Worm (Caenorhabditis elegans): Measurements from ENCODE around the gene T23F2.4.

Gene T23F2.4

ce11 chrX:5516365-5516764 lies 1.5 kb upstream of the T23F2.4 start (continued):
- TF ChIP-seq ets-5 (GFP tag; IDR thresholded peaks at IDR 0.05): no peak
- TF ChIP-seq lin-14 (GFP tag; optimal IDR thresholded peaks at IDR 0.05): peak; percentile 27
- TF ChIP-seq nhr-90 (tag; optimal IDR thresholded peaks at IDR 0.05; ENCODE audit: poor library complexity): no peak
- TF ChIP-seq lin-13 (GFP tag; optimal IDR thresholded peaks at IDR 0.05): no peak
- TF ChIP-seq Y116A8C.19 (tag; optimal IDR thresholded peaks at IDR 0.05; ENCODE audit: borderline replicate concordance): no peak
- TF ChIP-seq elt-2 (tag; optimal IDR thresholded peaks at IDR 0.05): no peak
- no peak for TF ChIP-seq ztf-4 (tag; optimal IDR thresholded peaks at IDR 0.05)

- no peak for TF ChIP-seq zag-1 (tag; optimal IDR thresholded peaks at IDR 0.05)
- no peak for TF ChIP-seq pqm-1 (tag; optimal IDR thresholded peaks at IDR 0.05)
- no peak for TF ChIP-seq fkh-4 (tag; optimal IDR thresholded peaks at IDR 0.05; ENCODE audit: borderline replicate concordance)
- no peak for TF ChIP-seq fos-1 (tag; optimal IDR thresholded peaks at IDR 0.05)
- TF ChIP-seq lsy-2 (tag; optimal IDR thresholded peaks at IDR 0.05): peak in 1 of 2 experiments; percentile 7
- TF ChIP-seq egl-13 (tag; optimal IDR thresholded peaks at IDR 0.05): no peak
- TF ChIP-seq pag-3 (tag; optimal IDR thresholded peaks at IDR 0.05; ENCODE audit: borderline replicate concordance, insufficient read depth): no peak
- TF ChIP-seq ceh-8 (GFP tag; optimal IDR thresholded peaks at IDR 0.05): no peak
- no peak for TF ChIP-seq mep-1 (tag; optimal IDR thresholded peaks at IDR 0.05)
- TF ChIP-seq ets-5 (GFP tag; IDR thresholded peaks at IDR 0.05): no peak
- TF ChIP-seq fkh-10 (GFP tag; optimal IDR thresholded peaks at IDR 0.05): peak; percentile 32
- no peak for TF ChIP-seq C04F5.9 (tag; optimal IDR thresholded peaks at IDR 0.05)
- no peak for TF ChIP-seq sup-37 (GFP tag; optimal IDR thresholded peaks at IDR 0.05)
- TF ChIP-seq sox-4 (tag; optimal IDR thresholded peaks at IDR 0.05): no peak
- TF ChIP-seq fkh-8 (tag; optimal IDR thresholded peaks at IDR 0.05): no peak
- TF ChIP-seq Y116A8C.19 (tag; optimal IDR thresholded peaks at IDR 0.05; ENCODE audit: borderline replicate concordance): no peak
- TF ChIP-seq nhr-71 (tag; optimal IDR thresholded peaks at IDR 0.05): peak; percentile 30
- TF ChIP-seq nhr-28 (tag; optimal IDR thresholded peaks at IDR 0.05): no peak
- no peak for TF ChIP-seq aly-2 (tag; optimal IDR thresholded peaks at IDR 0.05)
- TF ChIP-seq nhr-11 (tag; optimal IDR thresholded peaks at IDR 0.05): no peak
- peak; percentile 69 for TF ChIP-seq lin-14 (GFP tag; optimal IDR thresholded peaks at IDR 0.05)
- TF ChIP-seq nhr-19 (GFP tag; conservative IDR thresholded peaks at IDR 0.05): no peak
- TF ChIP-seq sptf-1 (tag; optimal IDR thresholded peaks at IDR 0.05): no peak
- TF ChIP-seq mdl-1 (tag; optimal IDR thresholded peaks at IDR 0.05): no peak
- TF ChIP-seq ces-1 (GFP tag; optimal IDR thresholded peaks at IDR 0.05): peak; percentile 54
- TF ChIP-seq elt-3 (tag; optimal IDR thresholded peaks at IDR 0.05): no peak
- TF ChIP-seq efl-1 (optimal IDR thresholded peaks at IDR 0.05): no peak
- no peak for TF ChIP-seq efl-1 (GFP tag; optimal IDR thresholded peaks at IDR 0.05 in 1 of 2)
- no peak for TF ChIP-seq mef-2 (tag; optimal IDR thresholded peaks at IDR 0.05)
These were observed 575 bp upstream of the T23F2.4 start for ce11 chrX:5515459-5515858.

ce11 chrX:5514346-5514745 lies 538 bp downstream of the T23F2.4 start:
- TF ChIP-seq mep-1 (tag; optimal IDR thresholded peaks at IDR 0.05) (peak; percentile 8), fkh-4 (tag; optimal IDR thresholded peaks at IDR 0.05; ENCODE audit: borderline replicate concordance) (no peak), snu-23 (GFP tag; optimal IDR thresholded peaks at IDR 0.05) (no peak), lin-39 (tag; optimal IDR thresholded peaks at IDR 0.05) (no peak), ztf-4 (tag; optimal IDR thresholded peaks at IDR 0.05) (no peak), ets-5 (GFP tag; IDR thresholded peaks at IDR 0.05) (no peak), egl-27 (tag; optimal IDR thresholded peaks at IDR 0.05) (no peak), nhr-11 (tag; optimal IDR thresholded peaks at IDR 0.05) (no peak), skn-1 (tag; optimal IDR thresholded peaks at IDR 0.05) (peak; percentile 7), C34B4.2 (tag; optimal IDR thresholded peaks at IDR 0.05) (no peak), nhr-90 (tag; optimal IDR thresholded peaks at IDR 0.05; ENCODE audit: poor library complexity) (no peak), alr-1 (tag; optimal IDR thresholded peaks at IDR 0.05; ENCODE audit: borderline replicate concordance) (no peak)

Measured in whole organism, L1 larva.